Fruit fly (Drosophila melanogaster) whole organism, pupa: ENCODE measurements around the gene Taf3.

ENCODE experiments used
- CG15710 ChIP-seq: fragments of 200-800 bp; sonication (Bioruptor generic); optimal IDR thresholded peaks from 2 replicates; lab custom pipeline; 2018; ENCODE audit warnings: missing biosample characterization, mild to moderate bottlenecking, missing genetic modification characterization, moderate library complexity
- CG32121 ChIP-seq: fragments of 200-800 bp; sonication (Bioruptor generic); IDR thresholded peaks from 2 replicates; pipeline ENCODE4 v1.3.6; 2022; ENCODE audit warnings: missing biosample characterization, missing genetic modification characterization
- Pif1B ChIP-seq: fragments of 200-800 bp; sonication (Bioruptor generic); optimal IDR thresholded peaks from 3 replicates; lab custom pipeline; 2016; ENCODE audit warnings: missing biosample characterization, missing genetic modification characterization
- fd96Ca ChIP-seq: fragments of 200-800 bp; sonication (Bioruptor generic); IDR thresholded peaks from 3 replicates; pipeline ENCODE4 v1.3.6; 2022; ENCODE audit warnings: missing biosample characterization, missing genetic modification characterization

DNA sequence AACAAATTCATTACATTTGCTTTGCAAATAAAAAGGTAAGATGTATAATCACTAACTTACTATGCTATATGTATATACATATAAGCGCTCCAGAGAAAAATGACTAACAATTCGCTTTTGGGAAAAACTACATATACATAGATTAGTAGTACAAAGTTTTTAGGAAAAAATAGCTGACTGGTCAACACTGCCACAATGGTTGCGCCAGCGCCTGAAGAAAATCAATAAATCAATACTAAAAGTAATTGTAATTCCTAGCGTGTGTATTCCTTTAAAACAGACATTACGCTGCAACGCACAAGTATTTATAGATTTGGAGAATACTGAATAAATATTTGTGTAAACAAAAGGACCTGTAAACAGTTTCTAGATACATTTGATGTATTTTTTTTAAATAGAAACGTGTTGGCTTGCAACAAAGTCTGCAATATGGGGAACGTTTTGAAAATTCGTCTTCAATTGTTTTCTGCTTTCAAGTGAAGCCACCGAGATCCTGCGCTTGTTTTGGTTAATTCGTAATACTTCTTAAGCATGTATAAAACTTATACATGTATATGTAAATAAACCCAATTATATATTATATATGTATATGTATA, 20.6 kb downstream of the Taf3 start:
- TF ChIP-seq CG32121 (GFP tag; lab: Robert Waterston, UW) (no peak), CG15710 (no peak), Pif1B (GFP tag; lab: Kevin White, UChicago) (peak; percentile 51), fd96Ca (GFP tag; lab: Robert Waterston, UW) (no peak)
